Worm (Caenorhabditis elegans) whole organism, young adult: ENCODE data around the gene ilys-6.

Experiments
- B0261.1 ChIP-seq: sonication (generic microtip); optimal IDR thresholded peaks from 2 replicates; lab custom pipeline; 2016; ENCODE audit warnings: mild to moderate bottlenecking, missing genetic modification characterization, moderate library complexity, missing compliant biosample characterization
- C06A6.2 ChIP-seq: fragments of 200-800 bp; sonication (Bioruptor generic); conservative IDR thresholded peaks from 2 replicates; pipeline ENCODE4 v1.3.6; 2022; ENCODE audit warnings: missing genetic modification characterization, missing compliant biosample characterization
- F23B12.7 ChIP-seq: sonication (generic microtip); optimal IDR thresholded peaks from 2 replicates; lab custom pipeline; 2017; ENCODE audit warnings: missing genetic modification characterization, mild to moderate bottlenecking, missing compliant biosample characterization, antibody characterized with exemption, moderate library complexity; ENCODE audit not compliant: insufficient read depth
- F52B5.7 ChIP-seq: sonication (generic microtip); optimal IDR thresholded peaks from 2 replicates; lab custom pipeline; 2016; ENCODE audit warnings: mild to moderate bottlenecking, missing genetic modification characterization, missing compliant biosample characterization
- F55B11.4 ChIP-seq: sonication (generic microtip); optimal IDR thresholded peaks from 2 replicates; lab custom pipeline; 2016; ENCODE audit warnings: missing compliant biosample characterization, missing genetic modification characterization, borderline replicate concordance; ENCODE audit not compliant: insufficient read depth
- F57C9.4 ChIP-seq: sonication (generic microtip); optimal IDR thresholded peaks from 2 replicates; lab custom pipeline; 2017; ENCODE audit warnings: mild to moderate bottlenecking, missing genetic modification characterization, missing compliant biosample characterization
- K12H6.12 ChIP-seq: fragments of 200-800 bp; sonication (Bioruptor generic); optimal IDR thresholded peaks from 2 replicates; lab custom pipeline; 2018; ENCODE audit warnings: mild to moderate bottlenecking, missing genetic modification characterization, missing compliant biosample characterization
- Y53F4B.3 ChIP-seq: fragments of 200-800 bp; sonication (Bioruptor generic); IDR thresholded peaks from 2 replicates; pipeline ENCODE4 v1.3.6; 2022; ENCODE audit warnings: missing genetic modification reagents, missing genetic modification characterization, missing compliant biosample characterization
- Y53G8AR.9 ChIP-seq: fragments of 200-800 bp; sonication (Bioruptor generic); conservative IDR thresholded peaks from 2 replicates; pipeline ENCODE4 v1.3.6; 2022; ENCODE audit warnings: missing genetic modification reagents, missing genetic modification characterization, missing compliant biosample characterization
- Y56A3A.18 ChIP-seq: fragments of 200-800 bp; sonication (Bioruptor generic); IDR thresholded peaks from 2 replicates; pipeline ENCODE4 v1.3.6; 2022; ENCODE audit warnings: missing genetic modification reagents, missing genetic modification characterization, missing compliant biosample characterization
- Y67H2A.10 ChIP-seq: fragments of 200-800 bp; sonication (Bioruptor generic); conservative IDR thresholded peaks from 2 replicates; pipeline ENCODE4 v1.3.6; 2022; ENCODE audit warnings: missing genetic modification reagents, missing genetic modification characterization, missing compliant biosample characterization
- ZK185.1 ChIP-seq: sonication (generic microtip); optimal IDR thresholded peaks from 2 replicates; lab custom pipeline; 2016; ENCODE audit warnings: mild to moderate bottlenecking, missing genetic modification characterization, missing compliant biosample characterization; ENCODE audit not compliant: poor library complexity, severe bottlenecking
- ama-1 ChIP-seq, 3 experiments: fragments of 150-350 bp in 1 of 3; sonication (generic microtip) in 2 of 3; optimal IDR thresholded peaks; 2 replicates each; lab custom pipeline; 2014 to 2018; ENCODE audit warnings: missing biosample characterization in 2 of 3, missing genetic modification characterization in 2 of 3, missing genetic modification reagents in 2 of 3
- atf-7 ChIP-seq: sonication (generic microtip); optimal IDR thresholded peaks from 2 replicates; lab custom pipeline; 2017; ENCODE audit warnings: mild to moderate bottlenecking, missing genetic modification characterization, missing compliant biosample characterization
- athp-1 ChIP-seq: sonication (generic microtip); optimal IDR thresholded peaks from 2 replicates; lab custom pipeline; 2017; ENCODE audit warnings: mild to moderate bottlenecking, missing genetic modification characterization, missing compliant biosample characterization
- attf-5 ChIP-seq: fragments of 200-800 bp; sonication (Bioruptor generic); optimal IDR thresholded peaks from 2 replicates; lab custom pipeline; 2018; ENCODE audit warnings: mild to moderate bottlenecking, missing genetic modification characterization, missing compliant biosample characterization
- cebp-1 ChIP-seq, 2 experiments: fragments of 200-800 bp in 1 of 2; sonication (Bioruptor generic) in 1 of 2; sonication (generic microtip) in 1 of 2; IDR thresholded peaks in 1 of 2; optimal IDR thresholded peaks in 1 of 2; 2 replicates each; pipeline versions ENCODE4 v1.3.6 to Lab custom; 2017 to 2022; ENCODE audit warnings: missing compliant biosample characterization in 2 of 2, missing genetic modification characterization in 2 of 2, mild to moderate bottlenecking in 1 of 2, missing genetic modification reagents in 1 of 2, moderate library complexity in 1 of 2
- ceh-27 ChIP-seq: fragments of 200-800 bp; sonication (Bioruptor generic); optimal IDR thresholded peaks from 2 replicates; lab custom pipeline; 2018; ENCODE audit warnings: mild to moderate bottlenecking, missing genetic modification characterization, moderate library complexity, missing compliant biosample characterization
- chd-7 ChIP-seq: sonication (generic microtip); optimal IDR thresholded peaks from 2 replicates; lab custom pipeline; 2016; ENCODE audit warnings: mild to moderate bottlenecking, missing genetic modification characterization, moderate library complexity, missing compliant biosample characterization
- die-1 ChIP-seq: sonication (generic microtip); optimal IDR thresholded peaks from 2 replicates; lab custom pipeline; 2016; ENCODE audit warnings: missing genotype, mild to moderate bottlenecking, missing genetic modification characterization, missing compliant biosample characterization
- dox-1 ChIP-seq: fragments of 200-800 bp; sonication (Bioruptor generic); IDR thresholded peaks from 2 replicates; pipeline ENCODE4 v1.3.6; 2022; ENCODE audit warnings: missing genetic modification reagents, missing genetic modification characterization, missing compliant biosample characterization
- dpl-1 ChIP-seq: fragments of 150-350 bp; optimal IDR thresholded peaks from 2 replicates; lab custom pipeline; 2014; ENCODE audit warnings: missing biosample characterization, missing genetic modification reagents, missing genetic modification characterization
- egl-18 ChIP-seq: fragments of 200-800 bp; sonication (Bioruptor generic); IDR thresholded peaks from 2 replicates; pipeline ENCODE4 v1.3.6; 2022; ENCODE audit warnings: missing genetic modification reagents, missing genetic modification characterization, missing compliant biosample characterization
- egrh-3 ChIP-seq: fragments of 200-800 bp; sonication (Bioruptor generic); IDR thresholded peaks from 2 replicates; pipeline ENCODE4 v1.3.6; 2022; ENCODE audit warnings: missing genetic modification reagents, missing genetic modification characterization, missing compliant biosample characterization
- hmg-1.2 ChIP-seq: fragments of 200-800 bp; sonication (Bioruptor generic); IDR thresholded peaks from 2 replicates; pipeline ENCODE4 v1.3.6; 2022; ENCODE audit warnings: missing genetic modification reagents, missing genetic modification characterization, missing compliant biosample characterization
- hsf-1 ChIP-seq: fragments of 200-800 bp; sonication (Bioruptor generic); IDR thresholded peaks from 2 replicates; pipeline ENCODE4 v1.3.6; 2022; ENCODE audit warnings: missing genetic modification reagents, missing genetic modification characterization, missing compliant biosample characterization
- lin-35 ChIP-seq, 3 experiments: fragments of 150-350 bp in 2 of 3; sonication (generic microtip) in 1 of 3; optimal IDR thresholded peaks; 2 replicates each; lab custom pipeline; 2014 to 2018; ENCODE audit warnings: missing biosample characterization in 3 of 3, missing genetic modification characterization in 3 of 3, missing genetic modification reagents in 3 of 3
- lin-40 ChIP-seq: sonication (generic microtip); optimal IDR thresholded peaks from 2 replicates; lab custom pipeline; 2016; ENCODE audit warnings: missing genetic modification characterization, mild to moderate bottlenecking, missing compliant biosample characterization, missing genotype, missing genetic modification reagents
- lin-54 ChIP-seq: fragments of 200-800 bp; sonication (Bioruptor generic); optimal IDR thresholded peaks from 2 replicates; lab custom pipeline; 2018; ENCODE audit warnings: mild to moderate bottlenecking, missing genetic modification characterization, missing compliant biosample characterization
- madf-10 ChIP-seq: sonication (generic microtip); optimal IDR thresholded peaks from 2 replicates; lab custom pipeline; 2016; ENCODE audit warnings: mild to moderate bottlenecking, missing genetic modification characterization, missing compliant biosample characterization
- madf-6 ChIP-seq: fragments of 200-800 bp; sonication (Bioruptor generic); IDR thresholded peaks from 2 replicates; pipeline ENCODE4 v1.3.6; 2022; ENCODE audit warnings: missing genetic modification reagents, missing genetic modification characterization, missing compliant biosample characterization
- nhr-80 ChIP-seq: sonication (generic microtip); optimal IDR thresholded peaks from 2 replicates; lab custom pipeline; 2016; ENCODE audit warnings: missing genetic modification characterization, missing compliant biosample characterization
- pbrm-1 ChIP-seq: fragments of 200-800 bp; sonication (Bioruptor generic); IDR thresholded peaks from 2 replicates; pipeline ENCODE4 v1.3.6; 2022; ENCODE audit warnings: missing genetic modification reagents, missing genetic modification characterization, missing compliant biosample characterization
- rcor-1 ChIP-seq: fragments of 200-800 bp; sonication (Bioruptor generic); IDR thresholded peaks from 2 replicates; pipeline ENCODE4 v1.3.6; 2022; ENCODE audit warnings: missing genetic modification reagents, missing genetic modification characterization, missing compliant biosample characterization
- snpc-4 ChIP-seq, 5 experiments: fragments of 150-350 bp in 1 of 5; sonication (generic microtip) in 4 of 5; optimal IDR thresholded peaks; 2 replicates each; lab custom pipeline; 2014 to 2018; ENCODE audit warnings: missing genetic modification characterization in 5 of 5, missing biosample characterization in 3 of 5, antibody characterized with exemption in 2 of 5, mild to moderate bottlenecking in 2 of 5, missing compliant biosample characterization in 2 of 5, missing genotype in 2 of 5, moderate library complexity in 2 of 5, missing genetic modification reagents in 1 of 5
- somi-1 ChIP-seq: fragments of 200-800 bp; sonication (Bioruptor generic); optimal IDR thresholded peaks from 2 replicates; lab custom pipeline; 2018; ENCODE audit warnings: mild to moderate bottlenecking, missing genetic modification characterization, missing compliant biosample characterization
- tbp1 ChIP-seq: fragments of 200-800 bp; sonication (Bioruptor generic); optimal IDR thresholded peaks from 2 replicates; lab custom pipeline; 2018; ENCODE audit warnings: mild to moderate bottlenecking, missing genetic modification characterization, missing compliant biosample characterization
- unc-62 ChIP-seq: fragments of 150-350 bp; optimal IDR thresholded peaks from 2 replicates; lab custom pipeline; 2014; ENCODE audit warnings: missing biosample characterization, missing genetic modification reagents, missing genetic modification characterization
- zfh-2 ChIP-seq: fragments of 200-800 bp; sonication (Bioruptor generic); conservative IDR thresholded peaks from 2 replicates; pipeline ENCODE4 v1.3.6; 2022; ENCODE audit warnings: missing genetic modification reagents, missing genetic modification characterization, missing compliant biosample characterization
- ztf-18 ChIP-seq: sonication (generic microtip); optimal IDR thresholded peaks from 2 replicates; lab custom pipeline; 2016; ENCODE audit warnings: missing genotype, mild to moderate bottlenecking, missing genetic modification characterization, missing compliant biosample characterization
- ztf-26 ChIP-seq: sonication (generic microtip); optimal IDR thresholded peaks from 2 replicates; lab custom pipeline; 2017; ENCODE audit warnings: missing genetic modification characterization, missing compliant biosample characterization
- ztf-28 ChIP-seq: fragments of 200-800 bp; sonication (Bioruptor generic); IDR thresholded peaks from 2 replicates; pipeline ENCODE4 v1.3.6; 2022; ENCODE audit warnings: missing genetic modification reagents, missing genetic modification characterization, missing compliant biosample characterization

ilys-6 gene

DNA sequence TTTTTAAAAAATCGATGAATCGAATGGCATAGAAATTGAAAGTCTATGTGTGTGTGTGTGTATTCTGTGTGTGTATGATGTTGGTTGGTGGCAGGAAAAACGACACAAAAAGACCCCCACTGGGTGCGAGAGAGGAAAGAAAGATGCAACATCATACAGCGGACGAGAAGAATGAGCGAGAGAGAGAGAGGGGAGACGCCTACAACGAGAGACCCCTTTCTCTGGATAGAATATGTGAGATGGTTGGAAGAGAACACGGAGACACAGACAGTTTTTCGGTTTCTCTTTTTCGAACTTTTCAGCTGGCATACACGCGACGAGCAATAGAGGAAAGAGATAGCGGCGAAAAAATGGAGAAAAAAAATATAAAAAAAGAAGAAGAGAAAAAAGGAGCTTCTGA is 43.6 kb downstream of the ilys-6 start:
- peak; percentile 15 for TF ChIP-seq chd-7 (tag; lab: Kevin White, UChicago)
- peak; percentile 11 for TF ChIP-seq ZK185.1 (tag; lab: Kevin White, UChicago)
- TF ChIP-seq athp-1, result no peak
- TF ChIP-seq C06A6.2 (GFP tag; lab: Robert Waterston, UW), result peak; percentile 45; the same call in 1 of the 2 replicates
- TF ChIP-seq lin-35 (GFP tag; optimal IDR thresholded peaks at IDR 0.05; lab: Kevin White, UChicago), result peak in 1 of 3 experiments; percentile 62
- peak; percentile 85 for TF ChIP-seq K12H6.12
- peak; percentile 56 for TF ChIP-seq atf-7 (tag; lab: Kevin White, UChicago)
- TF ChIP-seq B0261.1, result no peak
- peak; percentile 32; the same call in 1 of the 2 replicates for TF ChIP-seq rcor-1 (GFP tag; lab: Robert Waterston, UW)
- peak; percentile 19 for TF ChIP-seq tbp1 (GFP tag; lab: Kevin White, UChicago)
- TF ChIP-seq F55B11.4 (tag; lab: Kevin White, UChicago), result no peak
- peak; percentile 38 for TF ChIP-seq die-1
- TF ChIP-seq dpl-1, result no peak
- TF ChIP-seq zfh-2 (GFP tag; lab: Robert Waterston, UW), result peak; percentile 86
- TF ChIP-seq madf-10 (tag; lab: Kevin White, UChicago), result peak; percentile 4
- no peak for TF ChIP-seq egl-18
- peak; percentile 61; the same call in 1 of the 2 replicates for TF ChIP-seq hmg-1.2 (GFP tag; lab: Robert Waterston, UW)
- TF ChIP-seq dox-1 (GFP tag; lab: Robert Waterston, UW), result peak; percentile 65
- TF ChIP-seq ceh-27 (GFP tag; lab: Kevin White, UChicago), result peak; percentile 46
- no peak for TF ChIP-seq madf-6 (GFP tag; lab: Robert Waterston, UW)
- TF ChIP-seq unc-62 (GFP tag; lab: Kevin White, UChicago), result peak; percentile 10
- no peak for TF ChIP-seq hsf-1 (GFP tag; lab: Robert Waterston, UW)
- TF ChIP-seq F23B12.7 (tag; lab: Kevin White, UChicago), result peak; percentile 46
- TF ChIP-seq F57C9.4 (tag; lab: Kevin White, UChicago), result no peak
- peak; percentile 84 for TF ChIP-seq nhr-80 (tag; lab: Kevin White, UChicago)
- peak; percentile 27 for TF ChIP-seq ztf-18 (tag; lab: Kevin White, UChicago)
- 0 out of 2 replicates have a peak, but pooled peaks have one; percentile 11 for TF ChIP-seq egrh-3 (GFP tag; lab: Robert Waterston, UW)
- 0 out of 2 replicates have a peak, but pooled peaks have one; percentile 34 for TF ChIP-seq pbrm-1
- peak; percentile 58 for TF ChIP-seq attf-5 (GFP tag; lab: Kevin White, UChicago)
- TF ChIP-seq snpc-4 (GFP tag; optimal IDR thresholded peaks at IDR 0.05; lab: Kevin White, UChicago), result no peak
- TF ChIP-seq snpc-4 (tag; optimal IDR thresholded peaks at IDR 0.05; lab: Kevin White, UChicago), result peak in 1 of 4 experiments; percentile 29
- peak; percentile 15 for TF ChIP-seq ztf-26 (tag; lab: Kevin White, UChicago)
- TF ChIP-seq lin-54 (GFP tag; lab: Kevin White, UChicago), result peak; percentile 18
- TF ChIP-seq Y56A3A.18 (GFP tag; lab: Robert Waterston, UW), result no peak
- no peak for TF ChIP-seq F52B5.7 (tag; lab: Kevin White, UChicago)
- no peak for TF ChIP-seq Y67H2A.10 (GFP tag; lab: Robert Waterston, UW)
- TF ChIP-seq cebp-1 (GFP tag; IDR thresholded peaks at IDR 0.05; lab: Robert Waterston, UW), result 0 out of 2 replicates have a peak, but pooled peaks have one; percentile 48
- TF ChIP-seq cebp-1 (tag; optimal IDR thresholded peaks at IDR 0.05; lab: Kevin White, UChicago), result peak; percentile 71
- no peak for TF ChIP-seq Y53F4B.3 (GFP tag; lab: Robert Waterston, UW)
- TF ChIP-seq ama-1 (optimal IDR thresholded peaks at IDR 0.05; lab: Kevin White, UChicago), result no peak
- TF ChIP-seq ama-1 (GFP tag; optimal IDR thresholded peaks at IDR 0.05; lab: Kevin White, UChicago), result peak in 1 of 2 experiments; percentile 27
- TF ChIP-seq ztf-28 (GFP tag; lab: Robert Waterston, UW), result no peak
- peak; percentile 56 for TF ChIP-seq somi-1 (GFP tag; lab: Kevin White, UChicago)
- peak; percentile 78 for TF ChIP-seq lin-40 (tag; lab: Kevin White, UChicago)
- TF ChIP-seq Y53G8AR.9 (GFP tag; lab: Robert Waterston, UW), result 0 out of 2 replicates have a peak, but pooled peaks have one; percentile 11
- TF ChIP-seq, all 124 proteins: peak for 29
